Worm (Caenorhabditis elegans) whole organism, young adult: ENCODE results near the gene F45F2.10.
"Not testable (repeated sequence)": the region's sequence is repeated elsewhere in the genome, so short reads cannot be mapped to it uniquely, and the experiment has no call there.

Source experiments
- Y56A3A.18 ChIP-seq: fragments of 200-800 bp; sonication (Bioruptor generic); IDR thresholded peaks from 2 replicates; pipeline ENCODE4 v1.3.6; 2022; ENCODE audit warnings: missing genetic modification reagents, missing genetic modification characterization, missing compliant biosample characterization
- madf-6 ChIP-seq: fragments of 200-800 bp; sonication (Bioruptor generic); IDR thresholded peaks from 2 replicates; pipeline ENCODE4 v1.3.6; 2022; ENCODE audit warnings: missing genetic modification reagents, missing genetic modification characterization, missing compliant biosample characterization
- unc-62 ChIP-seq: fragments of 150-350 bp; optimal IDR thresholded peaks from 2 replicates; lab custom pipeline; 2014; ENCODE audit warnings: missing biosample characterization, missing genetic modification reagents, missing genetic modification characterization
- zfh-2 ChIP-seq: fragments of 200-800 bp; sonication (Bioruptor generic); conservative IDR thresholded peaks from 2 replicates; pipeline ENCODE4 v1.3.6; 2022; ENCODE audit warnings: missing genetic modification reagents, missing genetic modification characterization, missing compliant biosample characterization

- not testable (repeated sequence) for TF ChIP-seq madf-6 (GFP tag; lab: Robert Waterston, UW); unc-62; Y56A3A.18 (GFP tag; lab: Robert Waterston, UW); zfh-2 (GFP tag; lab: Robert Waterston, UW)
Measured at ce11 chrV:8558826-8559225, 40.2 kb upstream of the F45F2.10 start.
